Fruit fly (Drosophila melanogaster) whole organism, embryonic: Measurements from ENCODE around the gene CG6870.

Experiments used
- Antp ChIP-seq: fragments of 200-800 bp; sonication (Bioruptor generic); optimal IDR thresholded peaks from 3 replicates; lab custom pipeline; 2016; ENCODE audit warnings: missing biosample characterization, missing genetic modification characterization
- Atf3 ChIP-seq: fragments of 200-800 bp; sonication (Bioruptor generic); optimal IDR thresholded peaks from 3 replicates; lab custom pipeline; 2016; ENCODE audit warnings: missing biosample characterization, missing genetic modification characterization
- Awh ChIP-seq: fragments of 200-800 bp; sonication (Bioruptor generic); IDR thresholded peaks from 2 replicates; pipeline ENCODE4, ENCODE4 v1.3.6; 2022; ENCODE audit warnings: missing biosample characterization, missing genetic modification characterization
- CG10321 ChIP-seq: fragments of 200-800 bp; sonication (Bioruptor generic); IDR thresholded peaks from 2 replicates; pipeline ENCODE4 v1.3.6; 2022; ENCODE audit warnings: missing biosample characterization, missing genetic modification characterization
- CG10462 ChIP-seq: fragments of 200-800 bp; sonication (Bioruptor generic); optimal IDR thresholded peaks from 2 replicates; lab custom pipeline; 2016; ENCODE audit warnings: missing biosample characterization, missing genetic modification characterization
- CG12219 ChIP-seq: fragments of 200-800 bp; sonication (Bioruptor generic); optimal IDR thresholded peaks from 3 replicates; lab custom pipeline; 2018; ENCODE audit warnings: missing biosample characterization, mild to moderate bottlenecking, missing genetic modification characterization
- CG12391 ChIP-seq: fragments of 200-800 bp; sonication (Bioruptor generic); optimal IDR thresholded peaks from 3 replicates; lab custom pipeline; 2018; ENCODE audit warnings: missing biosample characterization, mild to moderate bottlenecking, missing genetic modification characterization, moderate library complexity
- CG12769 ChIP-seq: fragments of 200-800 bp; sonication (Bioruptor generic); optimal IDR thresholded peaks from 2 replicates; lab custom pipeline; 2019; ENCODE audit warnings: missing biosample characterization, mild to moderate bottlenecking, missing genetic modification characterization, moderate library complexity
- CG13624 ChIP-seq: fragments of 200-800 bp; sonication (Bioruptor generic); optimal IDR thresholded peaks from 2 replicates; lab custom pipeline; 2016; ENCODE audit warnings: missing biosample characterization, missing genetic modification characterization
- CG17802 ChIP-seq: fragments of 200-800 bp; sonication (Bioruptor generic); optimal IDR thresholded peaks from 2 replicates; lab custom pipeline; 2018; ENCODE audit warnings: missing biosample characterization, mild to moderate bottlenecking, missing genetic modification characterization, moderate library complexity
- CG30431 ChIP-seq: fragments of 200-800 bp; sonication (Bioruptor generic); optimal IDR thresholded peaks from 2 replicates; lab custom pipeline; 2017; ENCODE audit warnings: missing biosample characterization, missing genetic modification characterization
- CG43689 ChIP-seq: fragments of 200-800 bp; sonication (Bioruptor generic); IDR thresholded peaks from 2 replicates; pipeline ENCODE4 v1.3.6; 2022; ENCODE audit warnings: missing biosample characterization, missing genetic modification characterization
- CG5953 ChIP-seq: fragments of 200-800 bp; sonication (Bioruptor generic); IDR thresholded peaks from 2 replicates; pipeline ENCODE4 v1.3.6; 2022; ENCODE audit warnings: missing biosample characterization, missing genetic modification characterization
- CG6689 ChIP-seq: fragments of 200-800 bp; sonication (Bioruptor generic); IDR thresholded peaks from 2 replicates; pipeline ENCODE4 v1.3.6; 2022; ENCODE audit warnings: missing biosample characterization, missing genetic modification characterization
- CG7372 ChIP-seq: fragments of 200-800 bp; sonication (Bioruptor generic); IDR thresholded peaks from 2 replicates; pipeline ENCODE4 v1.3.6; 2022; ENCODE audit warnings: missing biosample characterization, missing genetic modification characterization
- CG9932 ChIP-seq: fragments of 200-800 bp; sonication (Bioruptor generic); IDR thresholded peaks from 2 replicates; pipeline ENCODE4 v1.3.6; 2022; ENCODE audit warnings: missing biosample characterization, missing genetic modification characterization
- CrebB ChIP-seq: fragments of 200-800 bp; sonication (Bioruptor generic); optimal IDR thresholded peaks from 3 replicates; lab custom pipeline; 2018; ENCODE audit warnings: missing biosample characterization, mild to moderate bottlenecking, missing genetic modification characterization
- Doc2 ChIP-seq: fragments of 200-800 bp; sonication (Bioruptor generic); IDR thresholded peaks from 2 replicates; pipeline ENCODE4 v1.3.6; 2022; ENCODE audit warnings: missing biosample characterization, missing genetic modification characterization
- Dp ChIP-seq: fragments of 200-800 bp; sonication (Bioruptor generic); optimal IDR thresholded peaks from 2 replicates; lab custom pipeline; 2018; ENCODE audit warnings: missing biosample characterization, mild to moderate bottlenecking, missing genetic modification characterization, moderate library complexity
- Eip74EF ChIP-seq, 2 experiments: fragments of 200-800 bp in 1 of 2; fragments of >200 bp in 1 of 2; sonication (Bioruptor generic) in 1 of 2; optimal IDR thresholded peaks; 2 replicates each; lab custom pipeline; 2017 to 2019; ENCODE audit warnings: missing biosample characterization in 2 of 2, missing genetic modification characterization in 2 of 2, mild to moderate bottlenecking in 1 of 2, moderate library complexity in 1 of 2
- Fer2 ChIP-seq: fragments of 200-800 bp; sonication (Bioruptor generic); optimal IDR thresholded peaks from 2 replicates; lab custom pipeline; 2018; ENCODE audit warnings: missing biosample characterization, mild to moderate bottlenecking, missing genetic modification characterization, moderate library complexity
- Fer3 ChIP-seq: fragments of 200-800 bp; sonication (Bioruptor generic); optimal IDR thresholded peaks from 2 replicates; lab custom pipeline; 2018; ENCODE audit warnings: missing biosample characterization, mild to moderate bottlenecking, missing genetic modification characterization, moderate library complexity
- HHEX ChIP-seq: fragments of 200-800 bp; sonication (Bioruptor generic); optimal IDR thresholded peaks from 3 replicates; lab custom pipeline; 2017; ENCODE audit warnings: missing biosample characterization, mild to moderate bottlenecking, missing genetic modification characterization, missing genetic modification reagents
- HLH4C ChIP-seq: fragments of 200-800 bp; sonication (Bioruptor generic); IDR thresholded peaks from 3 replicates; pipeline ENCODE4 v1.3.6; 2022; ENCODE audit warnings: missing biosample characterization, missing genetic modification characterization; ENCODE audit not compliant: partially characterized antibody
- HLHmδ ChIP-seq: fragments of 200-800 bp; sonication (Bioruptor generic); optimal IDR thresholded peaks from 2 replicates; lab custom pipeline; 2018; ENCODE audit warnings: missing biosample characterization, mild to moderate bottlenecking, missing genetic modification characterization, moderate library complexity
- Hr78 ChIP-seq, 2 experiments: fragments of 200-800 bp in 1 of 2; fragments of >200 bp in 1 of 2; sonication (Bioruptor generic) in 1 of 2; optimal IDR thresholded peaks; 2 replicates each; lab custom pipeline; 2017 to 2019; ENCODE audit warnings: missing biosample characterization in 2 of 2, missing genetic modification characterization in 2 of 2, mild to moderate bottlenecking in 1 of 2, moderate library complexity in 1 of 2
- NFAT ChIP-seq: fragments of 200-800 bp; sonication (Bioruptor generic); IDR thresholded peaks from 2 replicates; pipeline ENCODE4 v1.3.6; 2022; ENCODE audit warnings: missing biosample characterization, missing genetic modification characterization
- Neu2 ChIP-seq: fragments of 200-800 bp; sonication (Bioruptor generic); optimal IDR thresholded peaks from 3 replicates; lab custom pipeline; 2016; ENCODE audit warnings: missing biosample characterization, missing genetic modification characterization, borderline replicate concordance
- Opbp ChIP-seq: fragments of 200-800 bp; sonication (Bioruptor generic); IDR thresholded peaks from 3 replicates; pipeline ENCODE4 v1.3.6; 2022; ENCODE audit warnings: missing biosample characterization, missing genetic modification characterization; ENCODE audit not compliant: partially characterized antibody
- PHDP ChIP-seq: fragments of 200-800 bp; sonication (Bioruptor generic); optimal IDR thresholded peaks from 3 replicates; lab custom pipeline; 2018; ENCODE audit warnings: missing biosample characterization, mild to moderate bottlenecking, missing genetic modification characterization, moderate library complexity
- Stat92E ChIP-seq, 3 experiments: fragments of >200 bp in 2 of 3; fragments of 200-800 bp in 1 of 3; sonication (Bioruptor generic) in 1 of 3; optimal IDR thresholded peaks; 2 replicates each; lab custom pipeline; 2017 to 2019; ENCODE audit warnings: missing biosample characterization in 3 of 3, missing genetic modification characterization in 3 of 3, mild to moderate bottlenecking in 1 of 3, moderate library complexity in 1 of 3
- al ChIP-seq: fragments of 200-800 bp; sonication (Bioruptor generic); IDR thresholded peaks from 2 replicates; pipeline ENCODE4 v1.3.6; 2022; ENCODE audit warnings: missing biosample characterization, missing genetic modification characterization
- bigmax ChIP-seq: fragments of 200-800 bp; sonication (Bioruptor generic); optimal IDR thresholded peaks from 2 replicates; lab custom pipeline; 2018; ENCODE audit warnings: missing biosample characterization, mild to moderate bottlenecking, missing genetic modification characterization
- corto ChIP-seq: fragments of 200-800 bp; sonication (Bioruptor generic); optimal IDR thresholded peaks from 2 replicates; lab custom pipeline; 2016; ENCODE audit warnings: missing biosample characterization, mild to moderate bottlenecking, missing genetic modification characterization, moderate library complexity
- dmrt11E ChIP-seq: fragments of 200-800 bp; sonication (Bioruptor generic); optimal IDR thresholded peaks from 3 replicates; lab custom pipeline; 2018; ENCODE audit warnings: missing biosample characterization, mild to moderate bottlenecking, missing genetic modification characterization, moderate library complexity
- fd96Cb ChIP-seq: fragments of 200-800 bp; sonication (Bioruptor generic); optimal IDR thresholded peaks from 2 replicates; lab custom pipeline; 2018; ENCODE audit warnings: missing biosample characterization, mild to moderate bottlenecking, missing genetic modification characterization, moderate library complexity
- pb ChIP-seq: fragments of 200-800 bp; sonication (Bioruptor generic); optimal IDR thresholded peaks from 3 replicates; lab custom pipeline; 2016; ENCODE audit warnings: missing biosample characterization, missing genetic modification characterization
- pho ChIP-seq: fragments of 200-800 bp; sonication (Bioruptor generic); optimal IDR thresholded peaks from 2 replicates; lab custom pipeline; 2016; ENCODE audit warnings: missing biosample characterization, missing genetic modification characterization
- prd ChIP-seq, 3 experiments: fragments of >200 bp in 2 of 3; fragments of 200-800 bp in 1 of 3; sonication (Bioruptor generic) in 1 of 3; optimal IDR thresholded peaks in 2 of 3; IDR thresholded peaks in 1 of 3; 2 replicates in 2 of 3; 3 replicates in 1 of 3; pipeline versions ENCODE4 v1.3.6 to Lab custom; 2017 to 2022; ENCODE audit warnings: missing biosample characterization in 1 of 3, missing genetic modification characterization in 1 of 3
- ranshi ChIP-seq: fragments of 200-800 bp; sonication (Bioruptor generic); IDR thresholded peaks from 2 replicates; pipeline ENCODE4 v1.3.6; 2022; ENCODE audit warnings: missing biosample characterization, missing genetic modification characterization
- ro ChIP-seq: fragments of 200-800 bp; sonication (Bioruptor generic); IDR thresholded peaks from 2 replicates; pipeline ENCODE4 v1.3.6; 2022; ENCODE audit warnings: missing biosample characterization, missing genetic modification characterization
- row ChIP-seq: fragments of 200-800 bp; sonication (Bioruptor generic); IDR thresholded peaks from 3 replicates; pipeline ENCODE4 v1.3.6; 2022; ENCODE audit warnings: missing biosample characterization, missing genetic modification characterization
- salm ChIP-seq: fragments of 200-800 bp; sonication (Bioruptor generic); optimal IDR thresholded peaks from 2 replicates; lab custom pipeline; 2018; ENCODE audit warnings: missing biosample characterization, mild to moderate bottlenecking, missing genetic modification characterization
- sug ChIP-seq: fragments of 200-800 bp; optimal IDR thresholded peaks from 2 replicates; lab custom pipeline; 2019; ENCODE audit warnings: missing biosample characterization, mild to moderate bottlenecking, missing genetic modification characterization, moderate library complexity
- trem ChIP-seq: fragments of 200-800 bp; optimal IDR thresholded peaks from 3 replicates; lab custom pipeline; 2019; ENCODE audit warnings: missing biosample characterization, mild to moderate bottlenecking, missing genetic modification characterization, moderate library complexity
- usp ChIP-seq: fragments of >200 bp; optimal IDR thresholded peaks from 2 replicates; lab custom pipeline; 2017; ENCODE audit warnings: missing biosample characterization, missing genetic modification characterization
- wek ChIP-seq: fragments of 200-800 bp; sonication (Bioruptor generic); optimal IDR thresholded peaks from 3 replicates; lab custom pipeline; 2018; ENCODE audit warnings: missing biosample characterization, mild to moderate bottlenecking, missing genetic modification characterization, moderate library complexity
- zfh1 ChIP-seq: fragments of 200-800 bp; sonication (Bioruptor generic); IDR thresholded peaks from 3 replicates; pipeline ENCODE4 v1.3.6; 2022; ENCODE audit warnings: missing biosample characterization, missing genetic modification characterization

Gene CG6870

dm6 chr2L:17588173-17589082, 3.7 kb downstream of the CG6870 start (continued):
- peak; percentile 75 for TF ChIP-seq CG12391
- TF ChIP-seq corto (GFP tag; lab: Kevin White, UChicago) = no peak
- no peak for TF ChIP-seq CG9932
- no peak for TF ChIP-seq bigmax
- no peak for TF ChIP-seq Stat92E (GFP tag; optimal IDR thresholded peaks at IDR 0.05; lab: Kevin White, UChicago)
- peak; percentile 36 for TF ChIP-seq trem
- TF ChIP-seq NFAT (GFP tag; lab: Robert Waterston, UW) = no peak
- TF ChIP-seq wek (GFP tag; lab: Kevin White, UChicago) = no peak
- no peak for TF ChIP-seq Antp (GFP tag; lab: Kevin White, UChicago)
- TF ChIP-seq sug (tag; lab: Kevin White, UChicago) = no peak
- TF ChIP-seq CG7372 (GFP tag; lab: Robert Waterston, UW) = no peak
- peak in 1 of 2 experiments; percentile 58 for TF ChIP-seq Eip74EF (GFP tag; optimal IDR thresholded peaks at IDR 0.05; lab: Kevin White, UChicago)
- no peak for TF ChIP-seq ro (GFP tag; lab: Robert Waterston, UW)
- no peak for TF ChIP-seq HHEX (GFP tag; lab: Kevin White, UChicago)
- no peak for TF ChIP-seq zfh1 (GFP tag; lab: Robert Waterston, UW)
- no peak for TF ChIP-seq CG17802 (tag; lab: Kevin White, UChicago)
- TF ChIP-seq prd (optimal IDR thresholded peaks at IDR 0.05; lab: Kevin White, UChicago) = no peak
- TF ChIP-seq prd (GFP tag; IDR thresholded peaks at IDR 0.05; lab: Robert Waterston, UW) = no peak
- TF ChIP-seq HLH4C (GFP tag; lab: Robert Waterston, UW) = no peak
- no peak for TF ChIP-seq CG12219 (GFP tag; lab: Kevin White, UChicago)
- peak; percentile 48 for TF ChIP-seq PHDP (tag; lab: Kevin White, UChicago)
- TF ChIP-seq Awh = no peak
- no peak for TF ChIP-seq HLHmδ (GFP tag; lab: Kevin White, UChicago)
- TF ChIP-seq CG30431 (GFP tag; lab: Kevin White, UChicago) = no peak
- TF ChIP-seq CG43689 (GFP tag; lab: Robert Waterston, UW) = no peak
- peak in 1 of 2 experiments; percentile 26 for TF ChIP-seq Hr78 (GFP tag; optimal IDR thresholded peaks at IDR 0.05; lab: Kevin White, UChicago)
- TF ChIP-seq row (GFP tag; lab: Robert Waterston, UW) = peak; percentile 49; the same call in 2 of the 3 replicates
- TF ChIP-seq Atf3 (GFP tag; lab: Kevin White, UChicago) = no peak
- no peak for TF ChIP-seq Opbp (GFP tag; lab: Robert Waterston, UW)
- TF ChIP-seq CG6689 (GFP tag; lab: Robert Waterston, UW) = 0 out of 2 replicates have a peak, but pooled peaks have one; percentile 17
- TF ChIP-seq pho (GFP tag; lab: Kevin White, UChicago) = no peak
- TF ChIP-seq CrebB (tag; lab: Kevin White, UChicago) = no peak
- TF ChIP-seq CG13624 (GFP tag; lab: Kevin White, UChicago) = no peak
- TF ChIP-seq fd96Cb (tag; lab: Kevin White, UChicago) = peak; percentile 57
- no peak for TF ChIP-seq Neu2 (GFP tag; lab: Kevin White, UChicago)
- peak; percentile 80 for TF ChIP-seq dmrt11E
- TF ChIP-seq salm = no peak
- TF ChIP-seq ranshi = no peak
- TF ChIP-seq al (GFP tag; lab: Robert Waterston, UW) = no peak
- no peak for TF ChIP-seq CG5953 (GFP tag; lab: Robert Waterston, UW)
- TF ChIP-seq CG10462 (GFP tag; lab: Kevin White, UChicago) = no peak
- TF ChIP-seq Fer2 (tag; lab: Kevin White, UChicago) = no peak
- no peak for TF ChIP-seq CG10321
- no peak for TF ChIP-seq usp (GFP tag; lab: Kevin White, UChicago)
- no peak for TF ChIP-seq Dp
- TF ChIP-seq Doc2 (GFP tag; lab: Robert Waterston, UW) = no peak
- TF ChIP-seq CG12769 (tag; lab: Kevin White, UChicago) = no peak
- no peak for TF ChIP-seq Fer3 (tag; lab: Kevin White, UChicago)
- TF ChIP-seq pb (GFP tag; lab: Kevin White, UChicago) = no peak
